Fruit fly (Drosophila melanogaster): ENCODE data around the gene Ir21a.

Gene Ir21a

dm6 chr2L:5560-5959 is 19.4 kb downstream of the Ir21a start:
- no peak for TF ChIP-seq noc (tag; optimal IDR thresholded peaks at IDR 0.05)
